Fruit fly (Drosophila melanogaster): ENCODE results near the gene Tpc1.

The Tpc1 gene

DNA sequence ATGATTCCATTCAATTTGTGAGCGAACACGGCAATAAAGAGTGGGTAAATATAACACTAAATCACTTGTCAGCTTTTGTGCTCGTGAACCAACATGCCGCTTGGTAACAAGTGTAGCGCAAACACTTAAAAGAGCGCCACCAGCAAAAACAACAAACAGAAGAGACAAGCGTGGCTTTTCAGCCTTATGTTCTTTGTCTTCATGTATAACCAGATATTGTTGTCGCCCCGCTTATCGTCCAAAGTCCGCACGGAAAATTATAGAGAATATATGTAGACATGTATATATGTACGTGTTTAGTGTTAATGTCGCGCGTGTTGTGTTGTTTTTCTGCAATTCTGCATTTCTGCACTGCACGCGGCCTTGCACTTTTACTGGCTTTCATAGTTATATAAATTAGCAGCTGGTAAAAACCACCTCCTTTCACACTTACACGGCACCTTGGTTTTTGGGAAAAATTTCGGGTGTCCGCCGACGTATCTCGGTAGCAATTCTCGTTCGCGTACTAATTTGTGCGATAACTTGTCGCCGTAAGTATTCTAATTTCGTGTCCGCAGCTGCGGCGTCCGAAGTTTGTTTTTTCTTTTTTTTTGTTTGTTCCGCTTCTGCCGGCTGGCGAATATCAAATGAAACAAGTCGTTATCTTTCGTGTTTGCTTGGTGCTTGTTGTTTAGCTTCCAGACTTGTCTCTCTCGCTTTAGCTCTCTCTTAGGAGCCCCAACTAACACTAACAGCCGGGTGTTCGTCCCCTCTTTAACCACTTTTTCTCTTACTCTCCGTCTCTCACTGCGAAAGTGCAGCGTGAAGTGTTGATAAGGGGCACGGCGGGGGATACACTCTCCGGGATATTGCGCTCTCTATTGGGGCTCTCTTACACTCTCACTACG, 6.9 kb upstream of the Tpc1 start (continued):
- peak; percentile 30 for TF ChIP-seq Jarid2 (GFP tag; optimal IDR thresholded peaks at IDR 0.05)
- TF ChIP-seq crc (GFP tag; optimal IDR thresholded peaks at IDR 0.05): no peak
- TF ChIP-seq CG2712 (tag; optimal IDR thresholded peaks at IDR 0.05): no peak
- TF ChIP-seq CG10209 (GFP tag; optimal IDR thresholded peaks at IDR 0.05): no peak
- TF ChIP-seq CG6683 (GFP tag; optimal IDR thresholded peaks at IDR 0.05): no peak
- TF ChIP-seq Nf-YA (GFP tag; IDR thresholded peaks at IDR 0.05): no peak
- no peak for TF ChIP-seq CG11247 (GFP tag; IDR thresholded peaks at IDR 0.05)
- TF ChIP-seq sr (GFP tag; IDR thresholded peaks at IDR 0.05): 0 out of 3 replicates have a peak, but pooled peaks have one; percentile 4
- peak; percentile 33 for TF ChIP-seq CG10543 (GFP tag; optimal IDR thresholded peaks at IDR 0.05)
- TF ChIP-seq CG13775 (GFP tag; optimal IDR thresholded peaks at IDR 0.05): no peak
- TF ChIP-seq tgo (GFP tag; IDR thresholded peaks at IDR 0.05): no peak
- TF ChIP-seq CG13894 (tag; optimal IDR thresholded peaks at IDR 0.05): peak; percentile 43
- TF ChIP-seq trem (tag; optimal IDR thresholded peaks at IDR 0.05): no peak
- TF ChIP-seq CG6272 (GFP tag; IDR thresholded peaks at IDR 0.05): no peak
- TF ChIP-seq tin (GFP tag; optimal IDR thresholded peaks at IDR 0.05): no peak
- no peak for TF ChIP-seq CG1602 (GFP tag; optimal IDR thresholded peaks at IDR 0.05)
- no peak; the same call in 1 of the 2 replicates for TF ChIP-seq sna (GFP tag; IDR thresholded peaks at IDR 0.05; ENCODE audit: partially characterized antibody)
- TF ChIP-seq CG10431 (GFP tag; optimal IDR thresholded peaks at IDR 0.05): peak; percentile 49
- no peak for TF ChIP-seq Dref (GFP tag; IDR thresholded peaks at IDR 0.05)
- TF ChIP-seq exex (tag; optimal IDR thresholded peaks at IDR 0.05): peak; percentile 58
- TF ChIP-seq wek (GFP tag; optimal IDR thresholded peaks at IDR 0.05): peak; percentile 19
- TF ChIP-seq Eip74EF (GFP tag; optimal IDR thresholded peaks at IDR 0.05): peak in 1 of 2 experiments; percentile 32
- no peak for TF ChIP-seq CG8924 (tag; optimal IDR thresholded peaks at IDR 0.05)
- TF ChIP-seq HmgZ (tag; optimal IDR thresholded peaks at IDR 0.05): peak; percentile 25
- peak; percentile 33 for TF ChIP-seq CG1603 (tag; optimal IDR thresholded peaks at IDR 0.05)
- TF ChIP-seq CG15479 (GFP tag; optimal IDR thresholded peaks at IDR 0.05): no peak
- TF ChIP-seq ttk (GFP tag; IDR thresholded peaks at IDR 0.05): no peak
- TF ChIP-seq Ada2b (GFP tag; IDR thresholded peaks at IDR 0.05): peak; percentile 43; the same call in 1 of the 2 replicates
- no peak for TF ChIP-seq CG9876 (GFP tag; optimal IDR thresholded peaks at IDR 0.05)
- TF ChIP-seq Tbp (GFP tag; optimal IDR thresholded peaks at IDR 0.05): no peak
- TF ChIP-seq NFAT (GFP tag; IDR thresholded peaks at IDR 0.05): peak; percentile 78
- no peak for TF ChIP-seq Stat92E (GFP tag; optimal IDR thresholded peaks at IDR 0.05)
- TF ChIP-seq CG42726 (GFP tag; IDR thresholded peaks at IDR 0.05; ENCODE audit: partially characterized antibody): no peak
- no peak for TF ChIP-seq CG2202 (tag; optimal IDR thresholded peaks at IDR 0.05)
- TF ChIP-seq CG18011 (GFP tag; optimal IDR thresholded peaks at IDR 0.05): no peak
- TF ChIP-seq Kr (GFP tag; optimal IDR thresholded peaks at IDR 0.05): no peak
- TF ChIP-seq CG4360 (GFP tag; IDR thresholded peaks at IDR 0.05): no peak
- TF ChIP-seq sima (GFP tag; optimal IDR thresholded peaks at IDR 0.05): no peak
- TF ChIP-seq Gug (GFP tag; IDR thresholded peaks at IDR 0.05): peak; percentile 25; the same call in 1 of the 4 replicates
- TF ChIP-seq CG2116 (GFP tag; optimal IDR thresholded peaks at IDR 0.05): no peak
- TF ChIP-seq CG11696 (GFP tag; IDR thresholded peaks at IDR 0.05): peak; percentile 50; the same call in 1 of the 2 replicates
- TF ChIP-seq nerfin-2 (GFP tag; IDR thresholded peaks at IDR 0.05; ENCODE audit: partially characterized antibody): no peak
- TF ChIP-seq BtbVII (GFP tag; optimal IDR thresholded peaks at IDR 0.05): peak; percentile 33
- TF ChIP-seq Dad (GFP tag; optimal IDR thresholded peaks at IDR 0.05): no peak
- TF ChIP-seq kah (GFP tag; optimal IDR thresholded peaks at IDR 0.05): peak; percentile 79
- TF ChIP-seq CG30020 (tag; optimal IDR thresholded peaks at IDR 0.05): no peak
- no peak for TF ChIP-seq oc (tag; optimal IDR thresholded peaks at IDR 0.05)
- no peak for TF ChIP-seq phol (tag; optimal IDR thresholded peaks at IDR 0.05)
